Fruit fly (Drosophila melanogaster): ENCODE measurements around the gene CG31870.

DNA sequence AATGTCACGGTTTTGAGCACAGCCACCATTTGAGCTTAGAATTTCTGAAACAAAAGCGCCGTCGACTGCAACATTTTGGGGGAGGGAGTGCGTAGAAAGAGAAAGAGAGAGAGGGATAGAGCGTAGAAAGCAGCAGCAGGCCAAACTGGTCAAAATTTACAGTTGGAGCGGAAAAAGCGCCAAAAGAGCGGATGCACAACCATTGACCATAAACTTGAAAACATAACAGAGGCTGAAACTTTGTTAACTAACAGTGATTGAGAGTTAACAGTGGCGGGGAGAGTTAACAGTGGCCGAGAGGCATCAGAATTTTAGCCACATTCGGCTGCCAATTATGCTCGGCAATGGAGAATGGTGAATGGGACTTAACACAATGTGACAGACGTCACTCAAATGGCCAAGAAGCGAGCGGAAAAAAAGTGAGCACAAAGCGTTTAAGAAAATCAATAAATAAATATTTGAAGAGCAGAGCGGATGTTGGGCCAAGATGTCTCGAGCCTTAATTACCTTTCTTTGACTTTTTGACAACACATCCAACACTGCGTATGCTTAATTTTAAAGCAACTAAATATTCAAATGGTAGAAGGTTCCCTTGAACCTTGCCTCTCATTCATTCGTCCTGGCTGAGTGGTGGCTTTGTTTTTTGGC, 32.9 kb upstream of the CG31870 start:
- no peak for TF ChIP-seq Clk (GFP tag; optimal IDR thresholded peaks at IDR 0.05)
- TF ChIP-seq CG11617 (GFP tag; optimal IDR thresholded peaks at IDR 0.05) = no peak
- no peak for TF ChIP-seq CG33017 (tag; optimal IDR thresholded peaks at IDR 0.05)
- no peak for TF ChIP-seq tj (GFP tag; optimal IDR thresholded peaks at IDR 0.05)
- no peak for TF ChIP-seq pad (GFP tag; optimal IDR thresholded peaks at IDR 0.05)
- no peak for TF ChIP-seq CG1620 (GFP tag; optimal IDR thresholded peaks at IDR 0.05)

All from whole organism, adult.